Worm (Caenorhabditis elegans) whole organism, early embryonic: ENCODE results near the gene C50F4.10.

Experiments used
- aly-1 ChIP-seq: sonication (generic microtip); optimal IDR thresholded peaks from 2 replicates; lab custom pipeline; 2016; ENCODE audit warnings: missing genetic modification characterization, missing compliant biosample characterization
- ama-1 ChIP-seq: fragments of 150-350 bp; optimal IDR thresholded peaks from 2 replicates; lab custom pipeline; 2014
- ceh-36 ChIP-seq: sonication (generic microtip); optimal IDR thresholded peaks from 2 replicates; lab custom pipeline; 2016; ENCODE audit warnings: missing genetic modification characterization, inconsistent platforms, missing compliant biosample characterization
- flt-1 ChIP-seq: fragments of 200-800 bp; sonication (Bioruptor generic); IDR thresholded peaks from 2 replicates; pipeline ENCODE4 v1.3.6; 2022; ENCODE audit warnings: missing genetic modification characterization, missing compliant biosample characterization
- sea-1 ChIP-seq: fragments of 200-800 bp; sonication (Bioruptor generic); conservative IDR thresholded peaks from 2 replicates; pipeline ENCODE4 v1.3.6; 2022; ENCODE audit warnings: missing genetic modification characterization, missing compliant biosample characterization
- tbx-37 ChIP-seq: fragments of 200-800 bp; sonication (Bioruptor generic); conservative IDR thresholded peaks from 2 replicates; pipeline ENCODE4 v1.3.6; 2022; ENCODE audit warnings: missing genetic modification reagents, missing genetic modification characterization, missing compliant biosample characterization
- tra-4 ChIP-seq: sonication (generic microtip); optimal IDR thresholded peaks from 2 replicates; lab custom pipeline; 2017; ENCODE audit warnings: missing genetic modification characterization, missing compliant biosample characterization

ce11 chrV:9521697-9522096, 9.7 kb downstream of the C50F4.10 start:
- no peak for TF ChIP-seq sea-1 (GFP tag; lab: Robert Waterston, UW)
- no peak for TF ChIP-seq tra-4 (tag; lab: Kevin White, UChicago)
- no peak for TF ChIP-seq tbx-37
- no peak for TF ChIP-seq ama-1 (lab: Kevin White, UChicago)
- TF ChIP-seq ceh-36 (tag; lab: Kevin White, UChicago): no peak
- no peak for TF ChIP-seq aly-1 (tag; lab: Kevin White, UChicago)
- TF ChIP-seq flt-1 (GFP tag; lab: Robert Waterston, UW): no peak
